Worm (Caenorhabditis elegans) whole organism, L4 larva: ENCODE measurements around the gene tkt-1.

Source experiments
- F26F4.8 ChIP-seq: fragments of 200-800 bp; sonication (Bioruptor generic); conservative IDR thresholded peaks from 2 replicates; pipeline ENCODE4 v1.3.6; 2022; ENCODE audit warnings: missing genetic modification characterization, missing compliant biosample characterization
- T20F7.1 ChIP-seq: fragments of 200-800 bp; sonication (Bioruptor generic); optimal IDR thresholded peaks from 2 replicates; lab custom pipeline; 2018; ENCODE audit warnings: mild to moderate bottlenecking, missing genetic modification characterization, missing compliant biosample characterization
- T26A8.4 ChIP-seq: fragments of 200-800 bp; sonication (Bioruptor generic); IDR thresholded peaks from 2 replicates; pipeline ENCODE4 v1.3.6; 2022; ENCODE audit warnings: missing genetic modification characterization, missing compliant biosample characterization
- Y105C5A.15 ChIP-seq: fragments of 200-800 bp; sonication (Bioruptor generic); IDR thresholded peaks from 2 replicates; pipeline ENCODE4 v1.3.6; 2022; ENCODE audit warnings: missing genetic modification characterization, missing compliant biosample characterization
- Y5F2A.4 ChIP-seq: fragments of 200-800 bp; sonication (Bioruptor generic); optimal IDR thresholded peaks from 2 replicates; lab custom pipeline; 2018; ENCODE audit warnings: mild to moderate bottlenecking, missing genetic modification characterization, missing compliant biosample characterization
- Y75B8A.6 ChIP-seq: fragments of 200-800 bp; sonication (Bioruptor generic); IDR thresholded peaks from 2 replicates; pipeline ENCODE4 v1.3.6; 2022; ENCODE audit warnings: missing genetic modification reagents, missing genetic modification characterization, missing compliant biosample characterization
- aly-2 ChIP-seq: sonication (generic microtip); optimal IDR thresholded peaks from 2 replicates; lab custom pipeline; 2018; ENCODE audit warnings: missing biosample characterization, missing genetic modification characterization
- ama-1 ChIP-seq: fragments of 150-350 bp; optimal IDR thresholded peaks from 2 replicates; lab custom pipeline; 2014; ENCODE audit warnings: inconsistent platforms, mixed read lengths
- attf-4 ChIP-seq: sonication (generic microtip); optimal IDR thresholded peaks from 3 replicates; lab custom pipeline; 2017; ENCODE audit warnings: missing biosample characterization, missing genetic modification characterization
- ceh-44 ChIP-seq: fragments of 200-800 bp; sonication (Bioruptor generic); IDR thresholded peaks from 2 replicates; pipeline ENCODE4 v1.3.6; 2022; ENCODE audit warnings: missing genetic modification reagents, missing genetic modification characterization, missing compliant biosample characterization
- ceh-82 ChIP-seq: sonication (generic microtip); optimal IDR thresholded peaks from 2 replicates; lab custom pipeline; 2017; ENCODE audit warnings: missing biosample characterization, missing genetic modification characterization
- ctbp-1 ChIP-seq: fragments of 200-800 bp; sonication (Bioruptor generic); IDR thresholded peaks from 2 replicates; pipeline ENCODE4 v1.3.6; 2022; ENCODE audit warnings: missing genetic modification reagents, missing genetic modification characterization, missing compliant biosample characterization
- daf-12 ChIP-seq: fragments of 150-350 bp; optimal IDR thresholded peaks from 2 replicates; lab custom pipeline; 2014; ENCODE audit warnings: missing biosample characterization, missing genetic modification reagents, missing genetic modification characterization
- daf-16 ChIP-seq, 3 experiments: sonication (generic microtip); optimal IDR thresholded peaks; 2 replicates each; lab custom pipeline; 2016 to 2017; ENCODE audit warnings: missing genetic modification characterization in 3 of 3, missing genetic modification reagents in 3 of 3, mild to moderate bottlenecking in 2 of 3, missing compliant biosample characterization in 2 of 3, missing biosample characterization in 1 of 3, moderate library complexity in 1 of 3
- daf-8 ChIP-seq: fragments of 200-800 bp; sonication (Bioruptor generic); IDR thresholded peaks from 2 replicates; pipeline ENCODE4 v1.3.6; 2022; ENCODE audit warnings: missing genetic modification characterization, missing compliant biosample characterization
- dmd-6 ChIP-seq: fragments of 200-800 bp; sonication (Bioruptor generic); IDR thresholded peaks from 2 replicates; pipeline ENCODE4 v1.3.6; 2022; ENCODE audit warnings: missing genetic modification reagents, missing genetic modification characterization, missing compliant biosample characterization
- egl-27 ChIP-seq: sonication (generic microtip); optimal IDR thresholded peaks from 3 replicates; lab custom pipeline; 2017; ENCODE audit warnings: missing biosample characterization, missing genetic modification reagents, missing genetic modification characterization
- gei-8 ChIP-seq: fragments of 200-800 bp; sonication (Bioruptor generic); optimal IDR thresholded peaks from 2 replicates; lab custom pipeline; 2018; ENCODE audit warnings: mild to moderate bottlenecking, missing genetic modification characterization, missing compliant biosample characterization
- lim-7 ChIP-seq: fragments of 200-800 bp; sonication (Bioruptor generic); IDR thresholded peaks from 2 replicates; pipeline ENCODE4 v1.3.6; 2022; ENCODE audit warnings: missing genetic modification characterization, missing compliant biosample characterization
- lin-13 ChIP-seq: fragments of 150-350 bp; optimal IDR thresholded peaks from 2 replicates; lab custom pipeline; 2014; ENCODE audit warnings: missing biosample characterization, missing genetic modification reagents, missing genetic modification characterization
- lin-29 ChIP-seq: fragments of 200-800 bp; sonication (Bioruptor generic); IDR thresholded peaks from 2 replicates; pipeline ENCODE4 v1.3.6; 2022; ENCODE audit warnings: missing genetic modification reagents, missing genetic modification characterization, missing compliant biosample characterization
- nhr-41 ChIP-seq: fragments of 200-800 bp; sonication (Bioruptor generic); IDR thresholded peaks from 2 replicates; pipeline ENCODE4 v1.3.6; 2022; ENCODE audit warnings: missing genetic modification reagents, missing genetic modification characterization, missing compliant biosample characterization
- nhr-48 ChIP-seq: sonication (generic microtip); optimal IDR thresholded peaks from 2 replicates; lab custom pipeline; 2016; ENCODE audit warnings: mild to moderate bottlenecking, missing genetic modification characterization, missing compliant biosample characterization
- pha-4 ChIP-seq, 2 experiments: fragments of 150-350 bp in 1 of 2; fragments of 200-800 bp in 1 of 2; sonication (Bioruptor generic) in 1 of 2; IDR thresholded peaks in 1 of 2; optimal IDR thresholded peaks in 1 of 2; 2 replicates each; pipeline versions ENCODE4 v1.3.6 to Lab custom; 2014 to 2022; ENCODE audit warnings: missing genetic modification characterization in 2 of 2, missing genetic modification reagents in 2 of 2, missing biosample characterization in 1 of 2, missing compliant biosample characterization in 1 of 2
- pqm-1 ChIP-seq: sonication (generic microtip); optimal IDR thresholded peaks from 2 replicates; lab custom pipeline; 2017; ENCODE audit warnings: missing biosample characterization, missing genetic modification characterization
- rbr-2 ChIP-seq: sonication (generic microtip); optimal IDR thresholded peaks from 2 replicates; lab custom pipeline; 2016; ENCODE audit warnings: missing genotype, missing genetic modification characterization, missing compliant biosample characterization
- sdz-12 ChIP-seq: fragments of 200-800 bp; sonication (Bioruptor generic); optimal IDR thresholded peaks from 2 replicates; lab custom pipeline; 2018; ENCODE audit warnings: mild to moderate bottlenecking, missing genetic modification characterization, missing compliant biosample characterization
- set-16 ChIP-seq: fragments of 200-800 bp; sonication (Bioruptor generic); IDR thresholded peaks from 2 replicates; pipeline ENCODE4 v1.3.6; 2022; ENCODE audit warnings: missing genetic modification reagents, missing genetic modification characterization, missing compliant biosample characterization
- spr-1 ChIP-seq: sonication (generic microtip); optimal IDR thresholded peaks from 2 replicates; lab custom pipeline; 2016; ENCODE audit warnings: mild to moderate bottlenecking, missing genetic modification characterization, missing compliant biosample characterization
- spr-3 ChIP-seq: fragments of 200-800 bp; sonication (Bioruptor generic); optimal IDR thresholded peaks from 2 replicates; lab custom pipeline; 2018; ENCODE audit warnings: mild to moderate bottlenecking, missing genetic modification characterization, missing compliant biosample characterization
- unc-130 ChIP-seq: sonication (generic microtip); optimal IDR thresholded peaks from 2 replicates; lab custom pipeline; 2016; ENCODE audit warnings: missing genetic modification reagents, missing genetic modification characterization, missing compliant biosample characterization
- vab-7 ChIP-seq: fragments of 200-800 bp; sonication (Bioruptor generic); IDR thresholded peaks from 2 replicates; pipeline ENCODE4 v1.3.6; 2022; ENCODE audit warnings: missing genetic modification reagents, missing genetic modification characterization, missing compliant biosample characterization
- zfp-2 ChIP-seq: sonication (generic microtip); optimal IDR thresholded peaks from 2 replicates; lab custom pipeline; 2016; ENCODE audit warnings: mild to moderate bottlenecking, missing genetic modification characterization, missing compliant biosample characterization
- zip-11 ChIP-seq: fragments of 200-800 bp; sonication (Bioruptor generic); IDR thresholded peaks from 2 replicates; pipeline ENCODE4 v1.3.6; 2022; ENCODE audit warnings: missing genetic modification characterization, missing compliant biosample characterization
- zip-2 ChIP-seq: fragments of 150-350 bp; optimal IDR thresholded peaks from 2 replicates; lab custom pipeline; 2014; ENCODE audit warnings: missing biosample characterization, missing genetic modification characterization
- ztf-11 ChIP-seq: fragments of 150-350 bp; optimal IDR thresholded peaks from 2 replicates; lab custom pipeline; 2014; ENCODE audit warnings: missing biosample characterization, missing genetic modification characterization
- ztf-7 ChIP-seq: fragments of 150-350 bp; optimal IDR thresholded peaks from 2 replicates; lab custom pipeline; 2014; ENCODE audit warnings: missing biosample characterization, missing genetic modification characterization

tkt-1 gene

DNA sequence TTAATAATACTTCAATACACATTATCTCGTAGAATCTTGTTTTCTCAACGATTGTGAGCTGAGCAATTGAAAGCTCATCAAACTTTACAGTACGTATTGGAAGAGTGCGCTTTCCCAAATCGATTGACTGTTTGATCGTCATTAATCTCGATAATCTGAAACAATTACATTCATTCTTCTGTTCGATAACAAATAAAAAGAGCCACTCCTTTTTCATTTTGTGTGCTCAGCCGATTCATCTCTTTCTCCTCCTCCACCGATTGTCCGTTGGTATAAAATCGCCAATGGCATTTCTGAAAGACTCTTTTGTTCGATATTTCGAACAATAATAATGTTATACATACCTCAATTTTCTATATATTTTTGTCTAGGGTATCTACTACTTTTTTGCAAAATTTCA, 19.7 kb upstream of the tkt-1 start, which contains the start of gene nas-12:
TSS of gene nas-12 (plus strand) at position 301 of the 400 bp plus-strand sequence.
- TF ChIP-seq F26F4.8 (GFP tag; lab: Robert Waterston, UW) = no peak
- no peak for TF ChIP-seq lim-7 (GFP tag; lab: Robert Waterston, UW)
- no peak for TF ChIP-seq Y5F2A.4 (GFP tag; lab: Kevin White, UChicago)
- TF ChIP-seq aly-2 = no peak
- no peak for TF ChIP-seq dmd-6 (GFP tag; lab: Robert Waterston, UW)
- no peak for TF ChIP-seq T20F7.1
- no peak for TF ChIP-seq ztf-7 (tag; lab: Kevin White, UChicago)
- no peak for TF ChIP-seq nhr-48 (tag; lab: Kevin White, UChicago)
- TF ChIP-seq ztf-11 = no peak
- TF ChIP-seq ama-1 (lab: Kevin White, UChicago) = no peak
- TF ChIP-seq egl-27 (tag; lab: Kevin White, UChicago) = no peak
- no peak for TF ChIP-seq vab-7
- no peak for TF ChIP-seq zip-2 (tag; lab: Kevin White, UChicago)
- no peak for TF ChIP-seq unc-130 (GFP tag; lab: Kevin White, UChicago)
- no peak for TF ChIP-seq sdz-12 (GFP tag; lab: Kevin White, UChicago)
- TF ChIP-seq daf-12 (tag; lab: Kevin White, UChicago) = no peak
- TF ChIP-seq pqm-1 (tag; lab: Kevin White, UChicago) = no peak

DNA sequence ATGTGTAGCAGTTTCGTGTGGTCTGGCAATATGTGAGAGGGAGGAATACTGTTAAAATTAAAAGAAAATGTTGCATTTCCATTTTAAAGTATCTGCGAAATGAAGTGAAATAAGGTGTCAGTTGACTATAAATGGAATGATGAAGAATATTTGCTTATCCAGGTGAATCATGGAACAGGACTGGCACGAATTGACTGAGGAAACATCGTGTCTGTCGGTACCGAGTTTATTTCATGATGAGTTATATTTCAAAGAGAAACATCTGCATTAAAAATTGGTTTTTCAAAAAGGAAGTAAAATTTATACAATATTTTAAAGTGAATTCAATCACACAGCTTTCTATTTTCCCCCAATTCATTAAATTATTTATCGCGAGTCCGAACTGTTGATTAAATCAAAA, 15.9 kb upstream of the tkt-1 start, which contains the start of gene F01G10.6:
TSS of gene F01G10.6 (minus strand) at position 101 of the 400 bp plus-strand sequence.
- TF ChIP-seq spr-3 (GFP tag; lab: Kevin White, UChicago) (no peak), set-16 (no peak), lim-7 (GFP tag; lab: Robert Waterston, UW) (no peak), daf-8 (no peak), zip-11 (no peak), T26A8.4 (GFP tag; lab: Robert Waterston, UW) (no peak), pha-4 (GFP tag; IDR thresholded peaks at IDR 0.05; lab: Robert Waterston, UW) (no peak), pha-4 (tag; optimal IDR thresholded peaks at IDR 0.05; lab: Kevin White, UChicago) (no peak)

DNA sequence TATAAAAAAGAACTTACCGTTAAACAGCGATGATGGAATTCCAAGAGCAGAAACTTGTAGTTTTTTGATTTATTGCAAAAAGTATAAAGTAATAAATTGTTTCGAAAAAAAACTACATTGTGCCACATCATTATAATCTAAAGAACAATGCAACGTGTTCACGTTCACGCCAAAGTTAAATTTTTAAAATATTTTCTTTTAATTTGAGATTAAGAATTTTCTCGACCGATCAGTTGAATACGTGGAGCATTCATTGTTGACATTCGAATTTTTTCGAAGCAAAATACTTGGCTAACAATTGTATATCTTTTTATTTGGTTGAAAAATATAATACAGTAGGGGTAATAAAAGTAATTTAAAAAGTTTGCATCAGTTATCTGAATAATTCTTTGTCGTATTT, 12.4 kb upstream of the tkt-1 start, which contains the start of gene F01G10.5:
TSS of gene F01G10.5 (minus strand) at position 101 of the 400 bp plus-strand sequence.
- TF ChIP-seq aly-2 = no peak
- no peak for TF ChIP-seq gei-8 (GFP tag; lab: Kevin White, UChicago)
- no peak for TF ChIP-seq lin-13 (GFP tag; lab: Kevin White, UChicago)
- no peak for TF ChIP-seq rbr-2 (tag; lab: Kevin White, UChicago)
- no peak for TF ChIP-seq Y105C5A.15
- no peak for TF ChIP-seq ama-1 (lab: Kevin White, UChicago)
- no peak for TF ChIP-seq zfp-2
- no peak for TF ChIP-seq lin-29
- TF ChIP-seq Y75B8A.6 (GFP tag; lab: Robert Waterston, UW) = no peak
- TF ChIP-seq ceh-44 (GFP tag; lab: Robert Waterston, UW) = no peak
- TF ChIP-seq ctbp-1 (GFP tag; lab: Robert Waterston, UW) = no peak
- TF ChIP-seq ceh-82 (tag; lab: Kevin White, UChicago) = no peak
- no peak for TF ChIP-seq spr-1 (tag; lab: Kevin White, UChicago)
- no peak for TF ChIP-seq nhr-41 (GFP tag; lab: Robert Waterston, UW)
- no peak for TF ChIP-seq daf-16 (GFP tag; optimal IDR thresholded peaks at IDR 0.05; lab: Kevin White, UChicago)
- TF ChIP-seq daf-16 (tag; optimal IDR thresholded peaks at IDR 0.05; lab: Kevin White, UChicago) = no peak
- no peak for TF ChIP-seq egl-27 (tag; lab: Kevin White, UChicago)
- no peak for TF ChIP-seq attf-4 (tag; lab: Kevin White, UChicago)
- TF ChIP-seq T26A8.4 (GFP tag; lab: Robert Waterston, UW) = no peak
